Worm (Caenorhabditis elegans) whole organism, L4 larva: ENCODE results near the gene K03H1.13.
A peak's percentile ranks its signal among the peaks of the same experiment; 100 is the strongest.

Experiments
- F10B5.3 ChIP-seq: sonication (generic microtip); optimal IDR thresholded peaks from 2 replicates; lab custom pipeline; 2016; ENCODE audit warnings: mild to moderate bottlenecking, missing genetic modification characterization, missing compliant biosample characterization
- ZK337.2 ChIP-seq: fragments of 200-800 bp; sonication (Bioruptor generic); IDR thresholded peaks from 2 replicates; pipeline ENCODE4 v1.3.6; 2022; ENCODE audit warnings: missing genetic modification reagents, missing genetic modification characterization, missing compliant biosample characterization
- arid-1 ChIP-seq: fragments of 200-800 bp; sonication (Bioruptor generic); conservative IDR thresholded peaks from 2 replicates; pipeline ENCODE4 v1.3.6; 2022; ENCODE audit warnings: missing genetic modification reagents, missing genetic modification characterization, missing compliant biosample characterization
- ceh-62 ChIP-seq: sonication (generic microtip); optimal IDR thresholded peaks from 2 replicates; lab custom pipeline; 2017; ENCODE audit warnings: missing biosample characterization, missing genetic modification characterization
- cey-2 ChIP-seq: sonication (generic microtip); optimal IDR thresholded peaks from 3 replicates; lab custom pipeline; 2017; ENCODE audit warnings: missing genetic modification characterization, mild to moderate bottlenecking, missing compliant biosample characterization, antibody characterized with exemption, borderline replicate concordance; ENCODE audit not compliant: insufficient read depth
- daf-16 ChIP-seq, 3 experiments: sonication (generic microtip); optimal IDR thresholded peaks; 2 replicates each; lab custom pipeline; 2016 to 2017; ENCODE audit warnings: missing genetic modification characterization in 3 of 3, missing genetic modification reagents in 3 of 3, mild to moderate bottlenecking in 2 of 3, missing compliant biosample characterization in 2 of 3, missing biosample characterization in 1 of 3, moderate library complexity in 1 of 3
- daf-19 ChIP-seq: fragments of 200-800 bp; sonication (Bioruptor generic); conservative IDR thresholded peaks from 2 replicates; pipeline ENCODE4 v1.3.6; 2022; ENCODE audit warnings: missing genetic modification characterization, missing compliant biosample characterization
- dmd-6 ChIP-seq: fragments of 200-800 bp; sonication (Bioruptor generic); IDR thresholded peaks from 2 replicates; pipeline ENCODE4 v1.3.6; 2022; ENCODE audit warnings: missing genetic modification reagents, missing genetic modification characterization, missing compliant biosample characterization
- dmd-9 ChIP-seq: fragments of 200-800 bp; sonication (Bioruptor generic); IDR thresholded peaks from 2 replicates; pipeline ENCODE4 v1.3.6; 2022; ENCODE audit warnings: missing genetic modification reagents, missing genetic modification characterization, missing compliant biosample characterization
- dve-1 ChIP-seq: sonication (generic microtip); optimal IDR thresholded peaks from 2 replicates; lab custom pipeline; 2017; ENCODE audit warnings: antibody characterized with exemption, mild to moderate bottlenecking, missing genetic modification characterization, missing compliant biosample characterization; ENCODE audit not compliant: insufficient read depth
- fkh-10 ChIP-seq: fragments of 150-350 bp; optimal IDR thresholded peaks from 2 replicates; lab custom pipeline; 2014; ENCODE audit warnings: missing biosample characterization, missing genetic modification reagents, missing genetic modification characterization
- fos-1 ChIP-seq: fragments of 150-350 bp; optimal IDR thresholded peaks from 2 replicates; lab custom pipeline; 2014; ENCODE audit warnings: missing biosample characterization, missing genetic modification characterization
- hlh-11 ChIP-seq: fragments of 200-800 bp; sonication (Bioruptor generic); optimal IDR thresholded peaks from 2 replicates; lab custom pipeline; 2018; ENCODE audit warnings: mild to moderate bottlenecking, missing genetic modification characterization, missing compliant biosample characterization
- hlh-30 ChIP-seq: sonication (generic microtip); optimal IDR thresholded peaks from 2 replicates; lab custom pipeline; 2017; ENCODE audit warnings: antibody characterized with exemption, mild to moderate bottlenecking, missing genetic modification characterization, missing compliant biosample characterization; ENCODE audit not compliant: insufficient read depth
- jun-1 ChIP-seq: fragments of 150-350 bp; optimal IDR thresholded peaks from 2 replicates; lab custom pipeline; 2014; ENCODE audit warnings: missing biosample characterization, missing genetic modification reagents, missing genetic modification characterization
- lin-29 ChIP-seq: fragments of 200-800 bp; sonication (Bioruptor generic); IDR thresholded peaks from 2 replicates; pipeline ENCODE4 v1.3.6; 2022; ENCODE audit warnings: missing genetic modification reagents, missing genetic modification characterization, missing compliant biosample characterization
- lin-38 ChIP-seq: fragments of 200-800 bp; sonication (Bioruptor generic); IDR thresholded peaks from 2 replicates; pipeline ENCODE4 v1.3.6; 2022; ENCODE audit warnings: missing genetic modification reagents, missing genetic modification characterization, missing compliant biosample characterization
- lir-3 ChIP-seq: sonication (generic microtip); optimal IDR thresholded peaks from 2 replicates; lab custom pipeline; 2016; ENCODE audit warnings: mild to moderate bottlenecking, missing genetic modification characterization, missing compliant biosample characterization
- lsy-2 ChIP-seq, 2 experiments: fragments of 150-350 bp in 1 of 2; sonication (generic microtip) in 1 of 2; optimal IDR thresholded peaks; 2 replicates each; lab custom pipeline; 2014 to 2017; ENCODE audit warnings: missing biosample characterization in 2 of 2, missing genetic modification characterization in 2 of 2
- madf-9 ChIP-seq: fragments of 200-800 bp; sonication (Bioruptor generic); conservative IDR thresholded peaks from 2 replicates; pipeline ENCODE4 v1.3.6; 2022; ENCODE audit warnings: missing genetic modification reagents, missing genetic modification characterization, missing compliant biosample characterization
- mes-2 ChIP-seq: sonication (generic microtip); optimal IDR thresholded peaks from 2 replicates; lab custom pipeline; 2016; ENCODE audit warnings: missing genotype, mild to moderate bottlenecking, missing genetic modification characterization, missing compliant biosample characterization; ENCODE audit not compliant: poor library complexity, severe bottlenecking
- mxl-2 ChIP-seq: fragments of 200-800 bp; sonication (Bioruptor generic); conservative IDR thresholded peaks from 2 replicates; pipeline ENCODE4 v1.3.6; 2022; ENCODE audit warnings: missing genetic modification reagents, missing genetic modification characterization, missing compliant biosample characterization
- mxl-3 ChIP-seq: fragments of 200-800 bp; sonication (Bioruptor generic); optimal IDR thresholded peaks from 2 replicates; lab custom pipeline; 2018; ENCODE audit warnings: mild to moderate bottlenecking, missing genetic modification characterization, missing compliant biosample characterization
- nhr-11 ChIP-seq: fragments of 150-350 bp; optimal IDR thresholded peaks from 2 replicates; lab custom pipeline; 2014; ENCODE audit warnings: missing biosample characterization, missing genetic modification characterization
- nhr-28 ChIP-seq: fragments of 150-350 bp; optimal IDR thresholded peaks from 2 replicates; lab custom pipeline; 2014; ENCODE audit warnings: missing biosample characterization, missing genetic modification characterization
- nhr-48 ChIP-seq: sonication (generic microtip); optimal IDR thresholded peaks from 2 replicates; lab custom pipeline; 2016; ENCODE audit warnings: mild to moderate bottlenecking, missing genetic modification characterization, missing compliant biosample characterization
- nhr-6 ChIP-seq: fragments of 150-350 bp; optimal IDR thresholded peaks from 2 replicates; lab custom pipeline; 2014; ENCODE audit warnings: missing biosample characterization, missing genetic modification characterization
- nhr-77 ChIP-seq: fragments of 150-350 bp; optimal IDR thresholded peaks from 2 replicates; lab custom pipeline; 2014; ENCODE audit warnings: missing biosample characterization, missing genetic modification characterization
- pqm-1 ChIP-seq: sonication (generic microtip); optimal IDR thresholded peaks from 2 replicates; lab custom pipeline; 2017; ENCODE audit warnings: missing biosample characterization, missing genetic modification characterization
- rbr-2 ChIP-seq: sonication (generic microtip); optimal IDR thresholded peaks from 2 replicates; lab custom pipeline; 2016; ENCODE audit warnings: missing genotype, missing genetic modification characterization, missing compliant biosample characterization
- set-16 ChIP-seq: fragments of 200-800 bp; sonication (Bioruptor generic); IDR thresholded peaks from 2 replicates; pipeline ENCODE4 v1.3.6; 2022; ENCODE audit warnings: missing genetic modification reagents, missing genetic modification characterization, missing compliant biosample characterization
- snpc-1.2 ChIP-seq: fragments of 200-800 bp; sonication (Bioruptor generic); IDR thresholded peaks from 2 replicates; pipeline ENCODE4 v1.3.6; 2022; ENCODE audit warnings: missing genetic modification reagents, missing genetic modification characterization, missing compliant biosample characterization
- snpc-4 ChIP-seq: fragments of 150-350 bp; optimal IDR thresholded peaks from 2 replicates; lab custom pipeline; 2014; ENCODE audit warnings: missing biosample characterization, missing genetic modification characterization
- spr-3 ChIP-seq: fragments of 200-800 bp; sonication (Bioruptor generic); optimal IDR thresholded peaks from 2 replicates; lab custom pipeline; 2018; ENCODE audit warnings: mild to moderate bottlenecking, missing genetic modification characterization, missing compliant biosample characterization
- tag-97 ChIP-seq: fragments of 200-800 bp; sonication (Bioruptor generic); IDR thresholded peaks from 2 replicates; pipeline ENCODE4 v1.3.6; 2022; ENCODE audit warnings: missing genetic modification characterization, missing compliant biosample characterization
- unc-62 ChIP-seq, 3 experiments: fragments of 150-350 bp in 1 of 3; sonication (generic microtip); optimal IDR thresholded peaks in 2 of 3; peaks in 1 of 3; 1 replicate in 1 of 3; 2 replicates in 2 of 3; lab custom pipeline; 2014 to 2017; ENCODE audit warnings: missing biosample characterization in 3 of 3, missing genetic modification characterization in 3 of 3, missing genetic modification reagents in 3 of 3, missing genotype in 1 of 3
- ztf-11 ChIP-seq: fragments of 150-350 bp; optimal IDR thresholded peaks from 2 replicates; lab custom pipeline; 2014; ENCODE audit warnings: missing biosample characterization, missing genetic modification characterization
- ztf-7 ChIP-seq: fragments of 150-350 bp; optimal IDR thresholded peaks from 2 replicates; lab custom pipeline; 2014; ENCODE audit warnings: missing biosample characterization, missing genetic modification characterization

Gene K03H1.13

ce11 chrIII:9956665-9957401, 6.7 kb upstream of the K03H1.13 start, which contains the start of gene alx-1:
Gene alx-1 (plus strand): TSS chrIII:9957351.
- TF ChIP-seq nhr-48 (no peak), dmd-9 (GFP tag; lab: Robert Waterston, UW) (no peak), mxl-3 (GFP tag; lab: Kevin White, UChicago) (peak; percentile 58), daf-19 (no peak), pqm-1 (tag; lab: Kevin White, UChicago) (peak; percentile 62), dmd-6 (GFP tag; lab: Robert Waterston, UW) (peak; percentile 45; the same call in 1 of the 2 replicates), hlh-30 (tag; lab: Kevin White, UChicago) (peak; percentile 53), nhr-11 (tag; lab: Kevin White, UChicago) (no peak), jun-1 (tag; lab: Kevin White, UChicago) (peak; percentile 19), mes-2 (tag; lab: Kevin White, UChicago) (peak; percentile 49), rbr-2 (tag; lab: Kevin White, UChicago) (no peak), fos-1 (no peak), nhr-28 (tag; lab: Kevin White, UChicago) (peak; percentile 14), nhr-6 (tag; lab: Kevin White, UChicago) (peak; percentile 35), hlh-11 (tag; lab: Kevin White, UChicago) (peak; percentile 23), fkh-10 (GFP tag; lab: Kevin White, UChicago) (no peak), lir-3 (no peak), tag-97 (GFP tag; lab: Robert Waterston, UW) (no peak), daf-16 (GFP tag; optimal IDR thresholded peaks at IDR 0.05; lab: Kevin White, UChicago) (no peak), daf-16 (tag; optimal IDR thresholded peaks at IDR 0.05; lab: Kevin White, UChicago) (peak; percentile 49), dve-1 (tag; lab: Kevin White, UChicago) (peak; percentile 31), unc-62 (GFP tag; optimal IDR thresholded peaks at IDR 0.05 in 1 of 2; lab: Kevin White, UChicago) (peak in 1 of 2 experiments; percentile 63), unc-62 (tag; optimal IDR thresholded peaks at IDR 0.05; lab: Kevin White, UChicago) (no peak), lin-38 (GFP tag; lab: Robert Waterston, UW) (no peak)

- TF ChIP-seq ceh-62 (tag; lab: Kevin White, UChicago) = no peak
- TF ChIP-seq fkh-10 (GFP tag; lab: Kevin White, UChicago) = no peak
- peak in 1 of 2 experiments; percentile 53 for TF ChIP-seq lsy-2 (tag; optimal IDR thresholded peaks at IDR 0.05; lab: Kevin White, UChicago)
- no peak for TF ChIP-seq ZK337.2 (GFP tag; lab: Robert Waterston, UW)
- no peak for TF ChIP-seq F10B5.3 (tag; lab: Kevin White, UChicago)
- TF ChIP-seq mes-2 (tag; lab: Kevin White, UChicago) = peak; percentile 17
- TF ChIP-seq daf-16 (GFP tag; optimal IDR thresholded peaks at IDR 0.05; lab: Kevin White, UChicago) = no peak
- peak; percentile 19 for TF ChIP-seq daf-16 (tag; optimal IDR thresholded peaks at IDR 0.05; lab: Kevin White, UChicago)
- no peak for TF ChIP-seq cey-2 (tag; lab: Kevin White, UChicago)
- no peak for TF ChIP-seq arid-1 (GFP tag; lab: Robert Waterston, UW)
- no peak for TF ChIP-seq madf-9 (GFP tag; lab: Robert Waterston, UW)
- TF ChIP-seq lin-29 (GFP tag; lab: Robert Waterston, UW) = no peak
- TF ChIP-seq nhr-28 (tag; lab: Kevin White, UChicago) = peak; percentile 18
- TF ChIP-seq daf-19 = no peak
- TF ChIP-seq lin-38 (GFP tag; lab: Robert Waterston, UW) = peak; percentile 44
- TF ChIP-seq snpc-1.2 = no peak
- no peak for TF ChIP-seq ztf-7 (tag; lab: Kevin White, UChicago)
- no peak for TF ChIP-seq spr-3 (GFP tag; lab: Kevin White, UChicago)
These were observed 6.0 kb upstream of the K03H1.13 start, which contains the start of gene mog-1 for ce11 chrIII:9956123-9956522. Gene mog-1 (minus strand): TSS chrIII:9956215.

ce11 chrIII:9951864-9952263, 1.7 kb upstream of the K03H1.13 start, which contains the start of gene K03H1.11:
Gene K03H1.11 (minus strand): TSS chrIII:9951964.
- no peak for TF ChIP-seq ztf-11 (tag; lab: Kevin White, UChicago)
- no peak for TF ChIP-seq set-16 (GFP tag; lab: Robert Waterston, UW)
- TF ChIP-seq mxl-2 (GFP tag; lab: Robert Waterston, UW) = no peak
- no peak for TF ChIP-seq nhr-77
- TF ChIP-seq madf-9 (GFP tag; lab: Robert Waterston, UW) = no peak
- peak in 1 of 2 experiments; percentile 31 for TF ChIP-seq unc-62 (GFP tag; optimal IDR thresholded peaks at IDR 0.05 in 1 of 2; lab: Kevin White, UChicago)
- TF ChIP-seq unc-62 (tag; optimal IDR thresholded peaks at IDR 0.05; lab: Kevin White, UChicago) = no peak
- TF ChIP-seq snpc-4 (tag; lab: Kevin White, UChicago) = no peak
